Comparison of ENCODE assay signal across 3 fruit fly cellular contexts in genomic region chrX:8459452-8460040, dm6.
A peak's percentile ranks its signal among the peaks of the same experiment; 100 is the strongest.
TF ChIP-seq lines count a peak whose summit lies in the region.

No protein-coding gene starts in this region.

- TF ChIP-seq CTCF in whole organism, embryonic (GFP tag; optimal IDR thresholded peaks at IDR 0.05; lab: Kevin White, UChicago) = no peak

TF ChIP-seq in whole organism, embryonic, 481 proteins besides CTCF, POLR2A, EP300 and RAD21 (continues in another document):
- TF ChIP-seq sens (GFP tag; lab: Kevin White, UChicago) = peak; percentile 71
- no peak for TF ChIP-seq CG17328 (GFP tag; IDR thresholded peaks at IDR 0.05; lab: Robert Waterston, UW)
- TF ChIP-seq Med (GFP tag; lab: Kevin White, UChicago) = peak; percentile 0
- TF ChIP-seq CG30431 (GFP tag; optimal IDR thresholded peaks at IDR 0.05; lab: Kevin White, UChicago) = no peak
- TF ChIP-seq nom (GFP tag; optimal IDR thresholded peaks at IDR 0.05; lab: Kevin White, UChicago) = peak; percentile 54
- no peak for TF ChIP-seq pan (optimal IDR thresholded peaks at IDR 0.05; lab: Kevin White, UChicago)
- TF ChIP-seq pan (GFP tag; optimal IDR thresholded peaks at IDR 0.05 in 1 of 2, IDR thresholded peaks at IDR 0.05 in 1 of 2) = no peak
- no peak for TF ChIP-seq pho (GFP tag; optimal IDR thresholded peaks at IDR 0.05; lab: Kevin White, UChicago)
- TF ChIP-seq her (GFP tag; optimal IDR thresholded peaks at IDR 0.05; lab: Kevin White, UChicago) = no peak
- TF ChIP-seq CG1233 (GFP tag; optimal IDR thresholded peaks at IDR 0.05; lab: Kevin White, UChicago) = peak; percentile 2
- TF ChIP-seq salm (tag; optimal IDR thresholded peaks at IDR 0.05; lab: Kevin White, UChicago) = no peak
- TF ChIP-seq Blimp-1 (GFP tag; optimal IDR thresholded peaks at IDR 0.05; lab: Kevin White, UChicago) = peak; percentile 5
- TF ChIP-seq CG10979 (tag; optimal IDR thresholded peaks at IDR 0.05; lab: Kevin White, UChicago) = no peak
- no peak for TF ChIP-seq amos (GFP tag; IDR thresholded peaks at IDR 0.05; lab: Robert Waterston, UW; ENCODE audit: partially characterized antibody)
- TF ChIP-seq CG11504 (tag; optimal IDR thresholded peaks at IDR 0.05; lab: Kevin White, UChicago) = peak; percentile 9
- no peak for TF ChIP-seq E2f2 (GFP tag; IDR thresholded peaks at IDR 0.05; lab: Robert Waterston, UW)
- TF ChIP-seq lab (GFP tag; optimal IDR thresholded peaks at IDR 0.05; lab: Kevin White, UChicago) = peak; percentile 7
- no peak for TF ChIP-seq nerfin-2 (GFP tag; IDR thresholded peaks at IDR 0.05; lab: Robert Waterston, UW; ENCODE audit: partially characterized antibody)
- TF ChIP-seq CG11696 (GFP tag; IDR thresholded peaks at IDR 0.05; lab: Robert Waterston, UW) = peak; percentile 54; the same call in 1 of the 2 replicates
- peak in 1 of 2 experiments; percentile 19 for TF ChIP-seq bsh (GFP tag; optimal IDR thresholded peaks at IDR 0.05; lab: Kevin White, UChicago)
- no peak for TF ChIP-seq nmo (GFP tag; optimal IDR thresholded peaks at IDR 0.05; lab: Kevin White, UChicago)
- 0 out of 3 replicates have a peak, but pooled peaks have one; percentile 29 for TF ChIP-seq CG11695 (GFP tag; IDR thresholded peaks at IDR 0.05; lab: Robert Waterston, UW)
- no peak for TF ChIP-seq CG4404 (GFP tag; IDR thresholded peaks at IDR 0.05; lab: Robert Waterston, UW)
- no peak for TF ChIP-seq eve (GFP tag; optimal IDR thresholded peaks at IDR 0.05; lab: Kevin White, UChicago)
- no peak for TF ChIP-seq scrt (GFP tag; optimal IDR thresholded peaks at IDR 0.05; lab: Kevin White, UChicago)
- TF ChIP-seq CG17359 (tag; optimal IDR thresholded peaks at IDR 0.05; lab: Kevin White, UChicago) = peak; percentile 19
- TF ChIP-seq PHDP (tag; optimal IDR thresholded peaks at IDR 0.05; lab: Kevin White, UChicago) = no peak
- no peak for TF ChIP-seq CG7987 (GFP tag; optimal IDR thresholded peaks at IDR 0.05; lab: Kevin White, UChicago)
- TF ChIP-seq CG3407 (GFP tag; optimal IDR thresholded peaks at IDR 0.05; lab: Kevin White, UChicago) = no peak
- TF ChIP-seq Optix (GFP tag; IDR thresholded peaks at IDR 0.05; lab: Robert Waterston, UW) = no peak
- TF ChIP-seq ATbp (GFP tag; optimal IDR thresholded peaks at IDR 0.05; lab: Kevin White, UChicago) = peak; percentile 8

TF ChIP-seq in whole organism, prepupa, 60 proteins besides CTCF, POLR2A, EP300 and RAD21:
- TF ChIP-seq CG4318 (GFP tag; optimal IDR thresholded peaks at IDR 0.05; lab: Kevin White, UChicago) (no peak), CG34406 (GFP tag; optimal IDR thresholded peaks at IDR 0.05; lab: Kevin White, UChicago) (no peak), Gug (GFP tag; IDR thresholded peaks at IDR 0.05; lab: Robert Waterston, UW) (no peak), Met (GFP tag; optimal IDR thresholded peaks at IDR 0.05; lab: Kevin White, UChicago) (no peak), CG31627 (GFP tag; optimal IDR thresholded peaks at IDR 0.05; lab: Kevin White, UChicago) (no peak), CG3919 (GFP tag; optimal IDR thresholded peaks at IDR 0.05; lab: Kevin White, UChicago) (no peak), vri (GFP tag; optimal IDR thresholded peaks at IDR 0.05; lab: Kevin White, UChicago) (peak; percentile 49), CG9139 (GFP tag; optimal IDR thresholded peaks at IDR 0.05; lab: Kevin White, UChicago) (no peak), CG11762 (GFP tag; optimal IDR thresholded peaks at IDR 0.05; lab: Kevin White, UChicago; ENCODE audit: insufficient read depth) (no peak), CG32006 (GFP tag; optimal IDR thresholded peaks at IDR 0.05; lab: Kevin White, UChicago) (no peak), eg (GFP tag; IDR thresholded peaks at IDR 0.05; lab: Robert Waterston, UW) (no peak), CG10669 (GFP tag; optimal IDR thresholded peaks at IDR 0.05; lab: Kevin White, UChicago) (peak; percentile 15), CG6792 (GFP tag; optimal IDR thresholded peaks at IDR 0.05; lab: Kevin White, UChicago) (no peak), Sox15 (GFP tag; optimal IDR thresholded peaks at IDR 0.05; lab: Kevin White, UChicago) (no peak), svp (GFP tag; lab: Kevin White, UChicago) (peak; percentile 60), ss (GFP tag; optimal IDR thresholded peaks at IDR 0.05; lab: Kevin White, UChicago) (peak; percentile 11 to 55), Eip78C (GFP tag; lab: Kevin White, UChicago) (peak; percentile 65), topi (GFP tag; optimal IDR thresholded peaks at IDR 0.05; lab: Kevin White, UChicago) (no peak), CG6854 (GFP tag; optimal IDR thresholded peaks at IDR 0.05; lab: Kevin White, UChicago) (no peak), fd59A (GFP tag; optimal IDR thresholded peaks at IDR 0.05; lab: Kevin White, UChicago) (no peak), CG6808 (GFP tag; optimal IDR thresholded peaks at IDR 0.05; lab: Kevin White, UChicago) (peak; percentile 33), Sox102F (GFP tag; optimal IDR thresholded peaks at IDR 0.05; lab: Kevin White, UChicago) (no peak), CG11294 (GFP tag; IDR thresholded peaks at IDR 0.05; lab: Robert Waterston, UW) (no peak), CG6276 (GFP tag; optimal IDR thresholded peaks at IDR 0.05; lab: Kevin White, UChicago) (no peak), CG7368 (GFP tag; optimal IDR thresholded peaks at IDR 0.05; lab: Kevin White, UChicago) (no peak), acj6 (GFP tag; optimal IDR thresholded peaks at IDR 0.05; lab: Kevin White, UChicago) (no peak), dac (GFP tag; optimal IDR thresholded peaks at IDR 0.05; lab: Kevin White, UChicago) (no peak), cyc (GFP tag; optimal IDR thresholded peaks at IDR 0.05; lab: Kevin White, UChicago) (no peak)
TF ChIP-seq in whole organism, prepupa: peak in this region for 6.

TF ChIP-seq in whole organism, pupa, 21 proteins besides CTCF, POLR2A, EP300 and RAD21:
- TF ChIP-seq gl (tag; optimal IDR thresholded peaks at IDR 0.05; lab: Kevin White, UChicago) (peak; percentile 35), Pif1A (GFP tag; optimal IDR thresholded peaks at IDR 0.05; lab: Kevin White, UChicago) (no peak), CG9948 (tag; optimal IDR thresholded peaks at IDR 0.05; lab: Kevin White, UChicago) (no peak)

Comparison
In these comparisons a context has a peak if more than half of its experiments do, and no peak if none do; other contexts are left out.
1. Of the 7 proteins assayed by ChIP-seq in both whole organism, embryonic and whole organism, prepupa: peak only in whole organism, embryonic: Blimp-1; only in whole organism, prepupa: none; in both: none; in neither: 6.